Worm (Caenorhabditis elegans): ENCODE data around the gene prdx-3.

prdx-3 gene

DNA sequence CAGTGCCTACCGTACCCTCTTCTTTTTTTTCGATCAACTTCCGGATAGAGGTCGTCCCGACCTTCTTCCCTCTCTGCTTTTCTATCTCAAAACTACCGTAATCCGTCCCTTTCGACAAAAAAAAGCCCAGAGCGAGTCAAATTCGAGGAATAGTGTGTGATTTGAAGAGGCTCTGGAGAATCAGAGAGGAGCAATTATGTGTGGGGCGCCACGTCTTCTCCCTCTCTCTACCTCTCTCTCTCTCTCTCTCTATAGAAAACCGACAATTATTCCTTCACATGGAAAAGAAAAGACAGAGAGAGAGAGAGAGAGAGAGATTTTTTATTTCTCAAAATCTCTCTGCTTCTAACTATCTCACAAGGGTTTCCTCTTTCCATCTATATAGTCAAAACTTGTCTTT, 49.3 kb downstream of the prdx-3 start:
- TF ChIP-seq set-16 (GFP tag; IDR thresholded peaks at IDR 0.05) (no peak), ces-1 (GFP tag; optimal IDR thresholded peaks at IDR 0.05) (no peak), spr-3 (GFP tag; optimal IDR thresholded peaks at IDR 0.05) (no peak), lir-3 (tag; optimal IDR thresholded peaks at IDR 0.05) (no peak), zip-2 (tag; optimal IDR thresholded peaks at IDR 0.05) (no peak), R02D3.7 (tag; optimal IDR thresholded peaks at IDR 0.05) (no peak), ceh-28 (tag; optimal IDR thresholded peaks at IDR 0.05) (no peak), F37D6.2 (tag; optimal IDR thresholded peaks at IDR 0.05) (no peak), aha-1 (tag) (peak; percentile 16), nhr-25 (tag; optimal IDR thresholded peaks at IDR 0.05; ENCODE audit: borderline replicate concordance, insufficient read depth) (no peak), rbr-2 (tag; optimal IDR thresholded peaks at IDR 0.05) (peak; percentile 24), lsy-2 (tag; optimal IDR thresholded peaks at IDR 0.05) (peak in 1 of 2 experiments; percentile 57), skn-1 (tag; optimal IDR thresholded peaks at IDR 0.05) (no peak), tra-1 (GFP tag; IDR thresholded peaks at IDR 0.05) (no peak), mxl-3 (GFP tag; optimal IDR thresholded peaks at IDR 0.05) (no peak), saeg-2 (GFP tag; IDR thresholded peaks at IDR 0.05) (no peak)

Measured in whole organism, L4 larva.